Fruit fly (Drosophila melanogaster) whole organism, wandering third instar larva: Measurements from ENCODE around the gene Sc2.

Experiments used
- Mio ChIP-seq: sonication (Bioruptor generic); optimal IDR thresholded peaks from 2 replicates; lab custom pipeline; 2016; ENCODE audit warnings: missing biosample characterization, missing genetic modification characterization
- Myc ChIP-seq: fragments of >200 bp; optimal IDR thresholded peaks from 2 replicates; lab custom pipeline; 2017
- dmrt93B ChIP-seq: fragments of 200-800 bp; sonication (Bioruptor generic); optimal IDR thresholded peaks from 2 replicates; lab custom pipeline; 2018; ENCODE audit warnings: missing biosample characterization, mild to moderate bottlenecking, missing genetic modification characterization

- peak; percentile 53 for TF ChIP-seq dmrt93B
- TF ChIP-seq Myc (lab: Kevin White, UChicago): no peak
- TF ChIP-seq Mio (GFP tag; lab: Kevin White, UChicago): no peak
Measured at dm6 chr3L:3902491-3903198, 647 bp upstream of the Sc2 start, which contains the start of gene Ubi-p63E.
